Fruit fly (Drosophila melanogaster) whole organism, embryonic: Measurements from ENCODE around the gene CG14419.

Experiments used
- Awh ChIP-seq: fragments of 200-800 bp; sonication (Bioruptor generic); IDR thresholded peaks from 2 replicates; pipeline ENCODE4, ENCODE4 v1.3.6; 2022; ENCODE audit warnings: missing biosample characterization, missing genetic modification characterization
- CG10267 ChIP-seq: fragments of 200-800 bp; sonication (Bioruptor generic); optimal IDR thresholded peaks from 2 replicates; lab custom pipeline; 2018; ENCODE audit warnings: missing biosample characterization, mild to moderate bottlenecking, missing genetic modification characterization, moderate library complexity
- CG10274 ChIP-seq: fragments of 200-800 bp; sonication (Bioruptor generic); optimal IDR thresholded peaks from 3 replicates; lab custom pipeline; 2017; ENCODE audit warnings: missing biosample characterization, mild to moderate bottlenecking, missing genetic modification characterization
- CG10565 ChIP-seq: fragments of 200-800 bp; sonication (Bioruptor generic); optimal IDR thresholded peaks from 3 replicates; lab custom pipeline; 2016; ENCODE audit warnings: missing biosample characterization, mild to moderate bottlenecking, missing genetic modification characterization
- CG10959 ChIP-seq: fragments of 200-800 bp; sonication (Bioruptor generic); IDR thresholded peaks from 2 replicates; pipeline ENCODE4 v1.3.6; 2022; ENCODE audit warnings: missing biosample characterization, missing genetic modification characterization
- CG11093 ChIP-seq: fragments of 200-800 bp; sonication (Bioruptor generic); IDR thresholded peaks from 3 replicates; pipeline ENCODE4 v1.3.6; 2022; ENCODE audit warnings: missing biosample characterization, missing genetic modification characterization
- CG11504 ChIP-seq: fragments of 200-800 bp; sonication (Bioruptor generic); optimal IDR thresholded peaks from 3 replicates; lab custom pipeline; 2019; ENCODE audit warnings: missing biosample characterization, mild to moderate bottlenecking, missing genetic modification characterization, moderate library complexity
- CG11695 ChIP-seq: fragments of 200-800 bp; sonication (Bioruptor generic); IDR thresholded peaks from 3 replicates; pipeline ENCODE4 v1.3.6; 2022; ENCODE audit warnings: missing biosample characterization, missing genetic modification characterization
- CG12744 ChIP-seq: fragments of 200-800 bp; sonication (Bioruptor generic); optimal IDR thresholded peaks from 2 replicates; lab custom pipeline; 2016; ENCODE audit warnings: missing biosample characterization, missing genetic modification characterization
- CG12942 ChIP-seq: fragments of 200-800 bp; sonication (Bioruptor generic); optimal IDR thresholded peaks from 3 replicates; lab custom pipeline; 2016; ENCODE audit warnings: missing biosample characterization, missing genetic modification characterization
- CG13424 ChIP-seq: fragments of 200-800 bp; sonication (Bioruptor generic); optimal IDR thresholded peaks from 2 replicates; lab custom pipeline; 2019; ENCODE audit warnings: missing biosample characterization, mild to moderate bottlenecking, missing genetic modification characterization, moderate library complexity
- CG13624 ChIP-seq: fragments of 200-800 bp; sonication (Bioruptor generic); optimal IDR thresholded peaks from 2 replicates; lab custom pipeline; 2016; ENCODE audit warnings: missing biosample characterization, missing genetic modification characterization
- CG1602 ChIP-seq: fragments of 200-800 bp; sonication (Bioruptor generic); optimal IDR thresholded peaks from 3 replicates; lab custom pipeline; 2016; ENCODE audit warnings: missing biosample characterization, missing genetic modification characterization
- CG1603 ChIP-seq: fragments of 200-800 bp; sonication (Bioruptor generic); optimal IDR thresholded peaks from 2 replicates; lab custom pipeline; 2019; ENCODE audit warnings: missing biosample characterization, mild to moderate bottlenecking, missing genetic modification characterization, moderate library complexity
- CG17359 ChIP-seq: fragments of 200-800 bp; sonication (Bioruptor generic); optimal IDR thresholded peaks from 3 replicates; lab custom pipeline; 2018; ENCODE audit warnings: missing biosample characterization, mild to moderate bottlenecking, missing genetic modification characterization, moderate library complexity
- CG4424 ChIP-seq: fragments of 200-800 bp; sonication (Bioruptor generic); optimal IDR thresholded peaks from 3 replicates; lab custom pipeline; 2016; ENCODE audit warnings: missing biosample characterization, missing genetic modification characterization
- CG4617 ChIP-seq: fragments of 200-800 bp; sonication (Bioruptor generic); optimal IDR thresholded peaks from 3 replicates; lab custom pipeline; 2016; ENCODE audit warnings: missing biosample characterization, missing genetic modification characterization, borderline replicate concordance
- CG4820 ChIP-seq: fragments of 200-800 bp; sonication (Bioruptor generic); optimal IDR thresholded peaks from 3 replicates; lab custom pipeline; 2016; ENCODE audit warnings: missing biosample characterization, missing genetic modification characterization
- CG7556 ChIP-seq: fragments of 200-800 bp; sonication (Bioruptor generic); optimal IDR thresholded peaks from 2 replicates; lab custom pipeline; 2017; ENCODE audit warnings: missing biosample characterization, mild to moderate bottlenecking, missing genetic modification characterization
- CG9817 ChIP-seq: fragments of 200-800 bp; sonication (Bioruptor generic); optimal IDR thresholded peaks from 2 replicates; lab custom pipeline; 2018; ENCODE audit warnings: missing biosample characterization, mild to moderate bottlenecking, missing genetic modification characterization, moderate library complexity
- Camta ChIP-seq: fragments of 200-800 bp; sonication (Bioruptor generic); optimal IDR thresholded peaks from 2 replicates; lab custom pipeline; 2016; ENCODE audit warnings: missing biosample characterization, missing genetic modification characterization
- Deaf1 ChIP-seq: fragments of 200-800 bp; optimal IDR thresholded peaks from 3 replicates; lab custom pipeline; 2019; ENCODE audit warnings: missing biosample characterization, mild to moderate bottlenecking, missing genetic modification characterization, moderate library complexity
- Lim3 ChIP-seq: fragments of 200-800 bp; sonication (Bioruptor generic); IDR thresholded peaks from 2 replicates; pipeline ENCODE4 v1.3.6; 2022; ENCODE audit warnings: missing biosample characterization, missing genetic modification characterization
- MBD-R2 ChIP-seq: fragments of 200-800 bp; sonication (Bioruptor generic); IDR thresholded peaks from 2 replicates; pipeline ENCODE4 v1.3.6; 2022; ENCODE audit warnings: missing biosample characterization, missing genetic modification characterization
- Mes4 ChIP-seq: fragments of 200-800 bp; sonication (Bioruptor generic); optimal IDR thresholded peaks from 2 replicates; lab custom pipeline; 2016; ENCODE audit warnings: missing biosample characterization, missing genetic modification characterization
- Ssrp ChIP-seq: fragments of 200-800 bp; sonication (Bioruptor generic); optimal IDR thresholded peaks from 2 replicates; lab custom pipeline; 2018; ENCODE audit warnings: missing biosample characterization, mild to moderate bottlenecking, missing genetic modification characterization, moderate library complexity
- ara ChIP-seq: fragments of 200-800 bp; sonication (Bioruptor generic); IDR thresholded peaks from 2 replicates; pipeline ENCODE4 v1.3.6; 2022; ENCODE audit warnings: missing biosample characterization, missing genetic modification characterization
- ato ChIP-seq: fragments of 200-800 bp; sonication (Bioruptor generic); IDR thresholded peaks from 2 replicates; pipeline ENCODE4 v1.3.6; 2022; ENCODE audit warnings: missing biosample characterization, missing genetic modification characterization; ENCODE audit not compliant: partially characterized antibody
- bsh ChIP-seq, 2 experiments: fragments of 200-800 bp; sonication (Bioruptor generic); optimal IDR thresholded peaks; 2 replicates each; lab custom pipeline; 2017 to 2018; ENCODE audit warnings: mild to moderate bottlenecking in 2 of 2, missing biosample characterization in 2 of 2, missing genetic modification characterization in 2 of 2, moderate library complexity in 1 of 2
- chm ChIP-seq: fragments of 200-800 bp; sonication (Bioruptor generic); IDR thresholded peaks from 2 replicates; pipeline ENCODE4 v1.3.6; 2022; ENCODE audit warnings: missing biosample characterization, missing genetic modification characterization
- chn ChIP-seq: fragments of 200-800 bp; sonication (Bioruptor generic); optimal IDR thresholded peaks from 2 replicates; lab custom pipeline; 2016; ENCODE audit warnings: missing biosample characterization, missing genetic modification characterization
- emc ChIP-seq: fragments of 200-800 bp; sonication (Bioruptor generic); optimal IDR thresholded peaks from 2 replicates; lab custom pipeline; 2016; ENCODE audit warnings: missing biosample characterization, missing genetic modification characterization
- h ChIP-seq: fragments of >200 bp; optimal IDR thresholded peaks from 2 replicates; lab custom pipeline; 2017
- inv ChIP-seq: fragments of 200-800 bp; sonication (Bioruptor generic); IDR thresholded peaks from 2 replicates; pipeline ENCODE4 v1.3.6; 2022; ENCODE audit warnings: missing biosample characterization, missing genetic modification characterization; ENCODE audit not compliant: partially characterized antibody
- klu ChIP-seq: fragments of 200-800 bp; sonication (Bioruptor generic); IDR thresholded peaks from 2 replicates; pipeline ENCODE4 v1.3.6; 2022; ENCODE audit warnings: missing biosample characterization, missing genetic modification characterization
- mirr ChIP-seq: fragments of 200-800 bp; sonication (Bioruptor generic); optimal IDR thresholded peaks from 3 replicates; lab custom pipeline; 2018; ENCODE audit warnings: missing biosample characterization, mild to moderate bottlenecking, missing genetic modification characterization
- mld ChIP-seq: fragments of 200-800 bp; sonication (Bioruptor generic); IDR thresholded peaks from 3 replicates; pipeline ENCODE4 v1.3.6; 2022; ENCODE audit warnings: missing biosample characterization, missing genetic modification characterization; ENCODE audit not compliant: partially characterized antibody
- nau ChIP-seq: fragments of 200-800 bp; sonication (Bioruptor generic); optimal IDR thresholded peaks from 3 replicates; lab custom pipeline; 2017; ENCODE audit warnings: missing biosample characterization, mild to moderate bottlenecking, missing genetic modification characterization, missing genetic modification reagents
- repo ChIP-seq: fragments of 200-800 bp; sonication (Bioruptor generic); optimal IDR thresholded peaks from 2 replicates; lab custom pipeline; 2016; ENCODE audit warnings: missing biosample characterization, missing genetic modification characterization
- salm ChIP-seq: fragments of 200-800 bp; sonication (Bioruptor generic); optimal IDR thresholded peaks from 2 replicates; lab custom pipeline; 2018; ENCODE audit warnings: missing biosample characterization, mild to moderate bottlenecking, missing genetic modification characterization
- sc ChIP-seq, 3 experiments: fragments of >200 bp in 2 of 3; fragments of 200-800 bp in 1 of 3; sonication (Bioruptor generic) in 1 of 3; optimal IDR thresholded peaks; 2 replicates in 2 of 3; 3 replicates in 1 of 3; lab custom pipeline; 2017; ENCODE audit warnings: mild to moderate bottlenecking in 1 of 3, missing biosample characterization in 1 of 3, missing genetic modification characterization in 1 of 3, missing genetic modification reagents in 1 of 3
- scrt ChIP-seq: fragments of 200-800 bp; sonication (Bioruptor generic); optimal IDR thresholded peaks from 2 replicates; lab custom pipeline; 2018; ENCODE audit warnings: missing biosample characterization, mild to moderate bottlenecking, missing genetic modification characterization, moderate library complexity
- sens ChIP-seq: fragments of 200-800 bp; sonication (Bioruptor generic); peaks from one replicate; lab custom pipeline; 2016; ENCODE audit warnings: missing biosample characterization, missing genetic modification characterization
- sens-2 ChIP-seq: fragments of 200-800 bp; sonication (Bioruptor generic); IDR thresholded peaks from 2 replicates; pipeline ENCODE4 v1.3.6; 2022; ENCODE audit warnings: missing biosample characterization, missing genetic modification characterization
- sna ChIP-seq: fragments of 200-800 bp; sonication (Bioruptor generic); IDR thresholded peaks from 2 replicates; pipeline ENCODE4 v1.3.6; 2022; ENCODE audit warnings: missing biosample characterization, missing genetic modification characterization; ENCODE audit not compliant: partially characterized antibody
- stc ChIP-seq: fragments of 200-800 bp; sonication (Bioruptor generic); IDR thresholded peaks from 2 replicates; pipeline ENCODE4 v1.3.6; 2022; ENCODE audit warnings: missing biosample characterization, missing genetic modification characterization
- stwl ChIP-seq: fragments of 200-800 bp; sonication (Bioruptor generic); optimal IDR thresholded peaks from 3 replicates; lab custom pipeline; 2018; ENCODE audit warnings: missing biosample characterization, mild to moderate bottlenecking, missing genetic modification characterization, moderate library complexity
- tio ChIP-seq: fragments of 200-800 bp; sonication (Bioruptor generic); optimal IDR thresholded peaks from 2 replicates; lab custom pipeline; 2017; ENCODE audit warnings: missing biosample characterization, missing genetic modification characterization, inconsistent platforms
- vfl ChIP-seq: fragments of 200-800 bp; sonication (Bioruptor generic); optimal IDR thresholded peaks from 2 replicates; lab custom pipeline; 2016; ENCODE audit warnings: missing biosample characterization, missing genetic modification characterization
- wdn ChIP-seq: fragments of 200-800 bp; sonication (Bioruptor generic); IDR thresholded peaks from 2 replicates; pipeline ENCODE4 v1.3.6; 2022; ENCODE audit warnings: missing biosample characterization, missing genetic modification characterization
- wor ChIP-seq: fragments of 200-800 bp; sonication (Bioruptor generic); IDR thresholded peaks from 2 replicates; pipeline ENCODE4 v1.3.6; 2022; ENCODE audit warnings: missing biosample characterization, missing genetic modification characterization

Gene CG14419

dm6 chrX:2919742-2920141 is 34.0 kb upstream of the CG14419 start, which contains the start of gene CG3588 (continued):
- TF ChIP-seq Deaf1 (peak; percentile 25), tio (GFP tag; lab: Kevin White, UChicago) (peak; percentile 47), repo (peak; percentile 39), CG11504 (peak; percentile 76), CG1603 (peak; percentile 47), Mes4 (no peak), ato (GFP tag; lab: Robert Waterston, UW) (no peak), salm (tag; lab: Kevin White, UChicago) (peak; percentile 6), Awh (peak; percentile 43; the same call in 1 of the 2 replicates), chn (GFP tag; lab: Kevin White, UChicago) (peak; percentile 36), wdn (GFP tag; lab: Robert Waterston, UW) (peak; percentile 70), ara (GFP tag; lab: Robert Waterston, UW) (peak; percentile 65), CG10274 (peak; percentile 32), wor (GFP tag; lab: Robert Waterston, UW) (no peak), emc (GFP tag; lab: Kevin White, UChicago) (peak; percentile 57), CG17359 (peak; percentile 64), CG9817 (peak; percentile 75), CG4424 (peak; percentile 60), CG11093 (peak; percentile 36; the same call in 1 of the 3 replicates), stc (peak; percentile 72), chm (peak; percentile 54; the same call in 1 of the 2 replicates), h (no peak), CG12942 (GFP tag; lab: Kevin White, UChicago) (peak; percentile 16), klu (GFP tag; lab: Robert Waterston, UW) (peak; percentile 69), CG12744 (GFP tag; lab: Kevin White, UChicago) (peak; percentile 81), Lim3 (GFP tag; lab: Robert Waterston, UW) (no peak), CG7556 (GFP tag; lab: Kevin White, UChicago) (peak; percentile 61), CG11695 (GFP tag; lab: Robert Waterston, UW) (peak; percentile 73), CG13424 (tag; lab: Kevin White, UChicago) (peak; percentile 67), vfl (GFP tag; lab: Kevin White, UChicago) (peak; percentile 66), bsh (GFP tag; optimal IDR thresholded peaks at IDR 0.05; lab: Kevin White, UChicago) (peak in 1 of 2 experiments; percentile 66), MBD-R2 (GFP tag; lab: Robert Waterston, UW) (peak; percentile 57), inv (no peak), sens (GFP tag; lab: Kevin White, UChicago) (no peak), CG4617 (no peak), CG1602 (GFP tag; lab: Kevin White, UChicago) (peak; percentile 55), Camta (no peak), scrt (GFP tag; lab: Kevin White, UChicago) (peak; percentile 62), sna (GFP tag; lab: Robert Waterston, UW) (no peak), mld (GFP tag; lab: Robert Waterston, UW) (no peak), CG10267 (peak; percentile 41), sc (optimal IDR thresholded peaks at IDR 0.05; lab: Kevin White, UChicago) (no peak), sc (GFP tag; optimal IDR thresholded peaks at IDR 0.05; lab: Kevin White, UChicago) (no peak), sens-2 (no peak), mirr (GFP tag; lab: Kevin White, UChicago) (no peak), CG10565 (no peak), CG10959 (GFP tag; lab: Robert Waterston, UW) (0 out of 2 replicates have a peak, but pooled peaks have one; percentile 19), CG13624 (GFP tag; lab: Kevin White, UChicago) (peak; percentile 87), Ssrp (tag; lab: Kevin White, UChicago) (no peak), nau (GFP tag; lab: Kevin White, UChicago) (peak; percentile 41), CG4820 (GFP tag; lab: Kevin White, UChicago) (peak; percentile 33), stwl (tag; lab: Kevin White, UChicago) (no peak)
